Fruit fly (Drosophila melanogaster): ENCODE measurements around the gene CG5412.
A peak's percentile ranks its signal among the peaks of the same experiment; 100 is the strongest.

The CG5412 gene

dm6 chr3R:20549855-20550603, 26.8 kb upstream of the CG5412 start (continued):
- peak; percentile 71 for TF ChIP-seq gsb-n (tag; optimal IDR thresholded peaks at IDR 0.05)
- no peak for TF ChIP-seq Elba2 (GFP tag; optimal IDR thresholded peaks at IDR 0.05)
- no peak for TF ChIP-seq btn (GFP tag; optimal IDR thresholded peaks at IDR 0.05)
- TF ChIP-seq ftz-f1 (GFP tag; optimal IDR thresholded peaks at IDR 0.05) = no peak
- peak; percentile 67 for TF ChIP-seq CG15514 (GFP tag; optimal IDR thresholded peaks at IDR 0.05)
- TF ChIP-seq Antp (GFP tag; optimal IDR thresholded peaks at IDR 0.05) = peak; percentile 34
- peak; percentile 73 for TF ChIP-seq Six4 (GFP tag; optimal IDR thresholded peaks at IDR 0.05)
- TF ChIP-seq CG32767 (GFP tag; IDR thresholded peaks at IDR 0.05) = peak; percentile 58; the same call in 1 of the 2 replicates
- peak; percentile 14 for TF ChIP-seq zfh2 (GFP tag; optimal IDR thresholded peaks at IDR 0.05)
- no peak for TF ChIP-seq Dll (GFP tag; IDR thresholded peaks at IDR 0.05; ENCODE audit: partially characterized antibody)
- no peak for TF ChIP-seq Sry-δ (GFP tag; optimal IDR thresholded peaks at IDR 0.05)
- TF ChIP-seq nmo (GFP tag; optimal IDR thresholded peaks at IDR 0.05) = peak; percentile 90
- TF ChIP-seq CG33213 (GFP tag; optimal IDR thresholded peaks at IDR 0.05) = no peak
- peak; percentile 72 for TF ChIP-seq CG3995 (GFP tag; optimal IDR thresholded peaks at IDR 0.05)
- peak; percentile 86 for TF ChIP-seq ind (GFP tag; optimal IDR thresholded peaks at IDR 0.05)
- TF ChIP-seq H2.0 (GFP tag; IDR thresholded peaks at IDR 0.05) = peak; percentile 72; the same call in 1 of the 2 replicates
- TF ChIP-seq NFAT (GFP tag; IDR thresholded peaks at IDR 0.05) = peak; percentile 33; the same call in 1 of the 2 replicates
- peak; percentile 77 for TF ChIP-seq Hand (GFP tag; optimal IDR thresholded peaks at IDR 0.05)
- TF ChIP-seq Atf-2 (GFP tag; optimal IDR thresholded peaks at IDR 0.05) = no peak
- peak; percentile 88 for TF ChIP-seq NfI (GFP tag; optimal IDR thresholded peaks at IDR 0.05)
- TF ChIP-seq en (GFP tag; optimal IDR thresholded peaks at IDR 0.05) = no peak
- peak; percentile 84 for TF ChIP-seq Xbp1 (GFP tag; optimal IDR thresholded peaks at IDR 0.05)
- peak; percentile 85 for TF ChIP-seq CG4360 (GFP tag; IDR thresholded peaks at IDR 0.05)
- TF ChIP-seq sqz (GFP tag; optimal IDR thresholded peaks at IDR 0.05) = peak; percentile 69
- no peak for TF ChIP-seq maf-S (GFP tag; optimal IDR thresholded peaks at IDR 0.05)
- peak; percentile 91 for TF ChIP-seq Ptx1 (GFP tag; IDR thresholded peaks at IDR 0.05)
- TF ChIP-seq CG3407 (GFP tag; optimal IDR thresholded peaks at IDR 0.05) = peak; percentile 75
- peak; percentile 85 for TF ChIP-seq CG14014 (GFP tag; IDR thresholded peaks at IDR 0.05)
- peak; percentile 17 for TF ChIP-seq CG4707 (GFP tag; optimal IDR thresholded peaks at IDR 0.05)
- peak; percentile 79 for TF ChIP-seq croc (GFP tag; conservative IDR thresholded peaks at IDR 0.05)
- peak; percentile 86 for TF ChIP-seq CG31441 (GFP tag; IDR thresholded peaks at IDR 0.05)
- TF ChIP-seq dmrt99B (tag; optimal IDR thresholded peaks at IDR 0.05) = peak; percentile 90
- TF ChIP-seq CG11560 (tag; IDR thresholded peaks at IDR 0.05) = peak; percentile 78
- TF ChIP-seq lola (GFP tag; optimal IDR thresholded peaks at IDR 0.05) = peak in 1 of 3 experiments; percentile 82
- TF ChIP-seq CG4730 (GFP tag; IDR thresholded peaks at IDR 0.05) = peak; percentile 81
- peak; percentile 56 for TF ChIP-seq CG17612 (GFP tag; IDR thresholded peaks at IDR 0.05)
- no peak for TF ChIP-seq inv (GFP tag; IDR thresholded peaks at IDR 0.05; ENCODE audit: partially characterized antibody)
- TF ChIP-seq gce (GFP tag; IDR thresholded peaks at IDR 0.05) = 0 out of 3 replicates have a peak, but pooled peaks have one; percentile 20
- TF ChIP-seq HmgD (GFP tag; optimal IDR thresholded peaks at IDR 0.05) = no peak
- TF ChIP-seq dpn (GFP tag; optimal IDR thresholded peaks at IDR 0.05) = peak; percentile 20 to 78
- TF ChIP-seq TFAM (GFP tag; optimal IDR thresholded peaks at IDR 0.05) = peak; percentile 46
- TF ChIP-seq CG13624 (GFP tag; optimal IDR thresholded peaks at IDR 0.05) = no peak
- TF ChIP-seq CG17568 (GFP tag; optimal IDR thresholded peaks at IDR 0.05) = peak; percentile 74
- peak; percentile 84 for TF ChIP-seq D19A (tag; optimal IDR thresholded peaks at IDR 0.05)
- peak; percentile 75 for TF ChIP-seq E2f1 (GFP tag; IDR thresholded peaks at IDR 0.05)
- peak; percentile 4 for TF ChIP-seq stwl (tag; optimal IDR thresholded peaks at IDR 0.05)
- peak; percentile 21 for TF ChIP-seq vfl (GFP tag; optimal IDR thresholded peaks at IDR 0.05)
- peak; percentile 81 for TF ChIP-seq lilli (GFP tag; optimal IDR thresholded peaks at IDR 0.05)
- TF ChIP-seq pita (GFP tag; optimal IDR thresholded peaks at IDR 0.05) = no peak
- TF ChIP-seq CG12744 (GFP tag; optimal IDR thresholded peaks at IDR 0.05) = no peak

Data from whole organism, embryonic.